Fruit fly (Drosophila melanogaster) whole organism, embryonic: ENCODE data around the gene CG31637.
A peak's percentile ranks its signal among the peaks of the same experiment; 100 is the strongest.

Source experiments
- Atf-2 ChIP-seq: fragments of 200-800 bp; sonication (Bioruptor generic); optimal IDR thresholded peaks from 2 replicates; lab custom pipeline; 2016; ENCODE audit warnings: missing biosample characterization, missing genetic modification characterization
- BtbVII ChIP-seq: fragments of 200-800 bp; sonication (Bioruptor generic); optimal IDR thresholded peaks from 3 replicates; lab custom pipeline; 2017; ENCODE audit warnings: missing biosample characterization, mild to moderate bottlenecking, missing genetic modification characterization
- CG11093 ChIP-seq: fragments of 200-800 bp; sonication (Bioruptor generic); IDR thresholded peaks from 3 replicates; pipeline ENCODE4 v1.3.6; 2022; ENCODE audit warnings: missing biosample characterization, missing genetic modification characterization
- CG11456 ChIP-seq: fragments of 200-800 bp; sonication (Bioruptor generic); IDR thresholded peaks from 3 replicates; pipeline ENCODE4 v1.3.6; 2022; ENCODE audit warnings: missing biosample characterization, missing genetic modification characterization
- CG12104 ChIP-seq: fragments of 200-800 bp; sonication (Bioruptor generic); optimal IDR thresholded peaks from 3 replicates; lab custom pipeline; 2016; ENCODE audit warnings: missing biosample characterization, missing genetic modification characterization
- CG14710 ChIP-seq: fragments of 200-800 bp; sonication (Bioruptor generic); optimal IDR thresholded peaks from 3 replicates; lab custom pipeline; 2019; ENCODE audit warnings: missing biosample characterization, mild to moderate bottlenecking, missing genetic modification characterization, moderate library complexity
- CG15073 ChIP-seq: fragments of 200-800 bp; sonication (Bioruptor generic); optimal IDR thresholded peaks from 2 replicates; lab custom pipeline; 2016; ENCODE audit warnings: missing biosample characterization, missing genetic modification characterization
- CG1603 ChIP-seq: fragments of 200-800 bp; sonication (Bioruptor generic); optimal IDR thresholded peaks from 2 replicates; lab custom pipeline; 2019; ENCODE audit warnings: missing biosample characterization, mild to moderate bottlenecking, missing genetic modification characterization, moderate library complexity
- CG16779 ChIP-seq: fragments of 200-800 bp; sonication (Bioruptor generic); IDR thresholded peaks from 2 replicates; pipeline ENCODE4 v1.3.6; 2022; ENCODE audit warnings: missing biosample characterization, missing genetic modification characterization
- CG17328 ChIP-seq: fragments of 200-800 bp; sonication (Bioruptor generic); IDR thresholded peaks from 2 replicates; pipeline ENCODE4 v1.3.6; 2022; ENCODE audit warnings: missing biosample characterization, missing genetic modification characterization
- CG30020 ChIP-seq: fragments of 200-800 bp; optimal IDR thresholded peaks from 2 replicates; lab custom pipeline; 2019; ENCODE audit warnings: missing biosample characterization, mild to moderate bottlenecking, missing genetic modification characterization, moderate library complexity
- CG31441 ChIP-seq: fragments of 200-800 bp; sonication (Bioruptor generic); IDR thresholded peaks from 2 replicates; pipeline ENCODE4 v1.3.6; 2022; ENCODE audit warnings: missing biosample characterization, missing genetic modification characterization
- CG34224 ChIP-seq: fragments of 200-800 bp; sonication (Bioruptor generic); IDR thresholded peaks from 3 replicates; pipeline ENCODE4 v1.3.6; 2022; ENCODE audit warnings: missing biosample characterization, missing genetic modification characterization; ENCODE audit not compliant: partially characterized antibody
- CG34422 ChIP-seq: fragments of 200-800 bp; sonication (Bioruptor generic); IDR thresholded peaks from 3 replicates; pipeline ENCODE4 v1.3.6; 2022; ENCODE audit warnings: missing biosample characterization, missing genetic modification characterization
- CG6654 ChIP-seq: fragments of 200-800 bp; sonication (Bioruptor generic); optimal IDR thresholded peaks from 2 replicates; lab custom pipeline; 2017; ENCODE audit warnings: missing biosample characterization, mild to moderate bottlenecking, missing genetic modification characterization
- CG8290 ChIP-seq, 3 experiments: fragments of 200-800 bp; sonication (Bioruptor generic); optimal IDR thresholded peaks; 2 replicates each; lab custom pipeline; 2016 to 2019; ENCODE audit warnings: missing biosample characterization in 3 of 3, missing genetic modification characterization in 3 of 3, mild to moderate bottlenecking in 2 of 3, moderate library complexity in 1 of 3
- Dbx ChIP-seq: fragments of 200-800 bp; sonication (Bioruptor generic); IDR thresholded peaks from 3 replicates; pipeline ENCODE4 v1.3.6; 2022; ENCODE audit warnings: missing biosample characterization, missing genetic modification characterization
- Dll ChIP-seq: fragments of 200-800 bp; sonication (Bioruptor generic); IDR thresholded peaks from 4 replicates; pipeline ENCODE4 v1.3.6; 2022; ENCODE audit warnings: missing biosample characterization, missing genetic modification characterization; ENCODE audit not compliant: partially characterized antibody
- Dp ChIP-seq: fragments of 200-800 bp; sonication (Bioruptor generic); optimal IDR thresholded peaks from 2 replicates; lab custom pipeline; 2018; ENCODE audit warnings: missing biosample characterization, mild to moderate bottlenecking, missing genetic modification characterization, moderate library complexity
- Dref ChIP-seq: fragments of 200-800 bp; sonication (Bioruptor generic); IDR thresholded peaks from 2 replicates; pipeline ENCODE4 v1.3.6; 2022; ENCODE audit warnings: missing biosample characterization, missing genetic modification characterization
- E2f2 ChIP-seq: fragments of 200-800 bp; sonication (Bioruptor generic); IDR thresholded peaks from 2 replicates; pipeline ENCODE4 v1.3.6; 2022; ENCODE audit warnings: missing biosample characterization, missing genetic modification characterization
- Lhr ChIP-seq: fragments of 200-800 bp; sonication (Bioruptor generic); optimal IDR thresholded peaks from 3 replicates; lab custom pipeline; 2017; ENCODE audit warnings: mild to moderate bottlenecking, missing biosample characterization, missing genetic modification reagents, missing genetic modification characterization
- Lpt ChIP-seq: fragments of >200 bp; optimal IDR thresholded peaks from 2 replicates; lab custom pipeline; 2018; ENCODE audit warnings: missing biosample characterization, missing genetic modification characterization
- MESR4 ChIP-seq: fragments of 200-800 bp; sonication (Bioruptor generic); optimal IDR thresholded peaks from 2 replicates; lab custom pipeline; 2018; ENCODE audit warnings: missing biosample characterization, mild to moderate bottlenecking, missing genetic modification characterization, moderate library complexity
- Med ChIP-seq: fragments of 200-800 bp; sonication (Bioruptor generic); peaks from one replicate; lab custom pipeline; 2016; ENCODE audit warnings: missing biosample characterization, missing genetic modification characterization, mild to moderate bottlenecking, inconsistent platforms, moderate library complexity
- Opbp ChIP-seq: fragments of 200-800 bp; sonication (Bioruptor generic); IDR thresholded peaks from 3 replicates; pipeline ENCODE4 v1.3.6; 2022; ENCODE audit warnings: missing biosample characterization, missing genetic modification characterization; ENCODE audit not compliant: partially characterized antibody
- Pdp1 ChIP-seq, 2 experiments: fragments of 200-800 bp; sonication (Bioruptor generic); optimal IDR thresholded peaks; 3 replicates each; lab custom pipeline; 2016; ENCODE audit warnings: missing biosample characterization in 2 of 2, missing genetic modification characterization in 2 of 2, mild to moderate bottlenecking in 1 of 2, moderate library complexity in 1 of 2
- Scr ChIP-seq: fragments of 200-800 bp; sonication (Bioruptor generic); IDR thresholded peaks from 2 replicates; pipeline ENCODE4 v1.3.6; 2022; ENCODE audit warnings: missing biosample characterization, missing genetic modification characterization; ENCODE audit not compliant: partially characterized antibody
- Sry-β ChIP-seq: fragments of 200-800 bp; sonication (Bioruptor generic); optimal IDR thresholded peaks from 2 replicates; lab custom pipeline; 2018; ENCODE audit warnings: missing biosample characterization, mild to moderate bottlenecking, missing genetic modification characterization, moderate library complexity
- Sry-δ ChIP-seq: fragments of 200-800 bp; sonication (Bioruptor generic); optimal IDR thresholded peaks from 2 replicates; lab custom pipeline; 2016; ENCODE audit warnings: missing biosample characterization, missing genetic modification characterization
- Stat92E ChIP-seq, 3 experiments: fragments of >200 bp in 2 of 3; fragments of 200-800 bp in 1 of 3; sonication (Bioruptor generic) in 1 of 3; optimal IDR thresholded peaks; 2 replicates each; lab custom pipeline; 2017 to 2019; ENCODE audit warnings: missing biosample characterization in 3 of 3, missing genetic modification characterization in 3 of 3, mild to moderate bottlenecking in 1 of 3, moderate library complexity in 1 of 3
- Xbp1 ChIP-seq: fragments of 200-800 bp; sonication (Bioruptor generic); optimal IDR thresholded peaks from 3 replicates; lab custom pipeline; 2016; ENCODE audit warnings: missing biosample characterization, mild to moderate bottlenecking, missing genetic modification characterization
- corto ChIP-seq: fragments of 200-800 bp; sonication (Bioruptor generic); optimal IDR thresholded peaks from 2 replicates; lab custom pipeline; 2016; ENCODE audit warnings: missing biosample characterization, mild to moderate bottlenecking, missing genetic modification characterization, moderate library complexity
- crp ChIP-seq, 2 experiments: fragments of 200-800 bp; sonication (Bioruptor generic); optimal IDR thresholded peaks; 2 replicates in 1 of 2; 3 replicates in 1 of 2; lab custom pipeline; 2017; ENCODE audit warnings: missing biosample characterization in 2 of 2, missing genetic modification characterization in 2 of 2, mild to moderate bottlenecking in 1 of 2, moderate library complexity in 1 of 2
- exex ChIP-seq: fragments of 200-800 bp; sonication (Bioruptor generic); optimal IDR thresholded peaks from 4 replicates; lab custom pipeline; 2018; ENCODE audit warnings: missing biosample characterization, mild to moderate bottlenecking, missing genetic modification characterization, moderate library complexity
- gfzf ChIP-seq: fragments of 200-800 bp; sonication (Bioruptor generic); optimal IDR thresholded peaks from 2 replicates; lab custom pipeline; 2016; ENCODE audit warnings: missing biosample characterization, mild to moderate bottlenecking, missing genetic modification characterization, moderate library complexity
- hbn ChIP-seq: fragments of 200-800 bp; sonication (Bioruptor generic); IDR thresholded peaks from 2 replicates; pipeline ENCODE4 v1.3.6; 2022; ENCODE audit warnings: missing biosample characterization, missing genetic modification characterization; ENCODE audit not compliant: partially characterized antibody
- kah ChIP-seq: fragments of 200-800 bp; sonication (Bioruptor generic); optimal IDR thresholded peaks from 2 replicates; lab custom pipeline; 2018; ENCODE audit warnings: missing biosample characterization, mild to moderate bottlenecking, missing genetic modification characterization
- p53 ChIP-seq: fragments of 200-800 bp; sonication (Bioruptor generic); optimal IDR thresholded peaks from 2 replicates; lab custom pipeline; 2016; ENCODE audit warnings: missing biosample characterization, missing genetic modification characterization
- row ChIP-seq: fragments of 200-800 bp; sonication (Bioruptor generic); IDR thresholded peaks from 3 replicates; pipeline ENCODE4 v1.3.6; 2022; ENCODE audit warnings: missing biosample characterization, missing genetic modification characterization
- sna ChIP-seq: fragments of 200-800 bp; sonication (Bioruptor generic); IDR thresholded peaks from 2 replicates; pipeline ENCODE4 v1.3.6; 2022; ENCODE audit warnings: missing biosample characterization, missing genetic modification characterization; ENCODE audit not compliant: partially characterized antibody
- stwl ChIP-seq: fragments of 200-800 bp; sonication (Bioruptor generic); optimal IDR thresholded peaks from 3 replicates; lab custom pipeline; 2018; ENCODE audit warnings: missing biosample characterization, mild to moderate bottlenecking, missing genetic modification characterization, moderate library complexity
- sug ChIP-seq: fragments of 200-800 bp; optimal IDR thresholded peaks from 2 replicates; lab custom pipeline; 2019; ENCODE audit warnings: missing biosample characterization, mild to moderate bottlenecking, missing genetic modification characterization, moderate library complexity
- unc-4 ChIP-seq: fragments of 200-800 bp; sonication (Bioruptor generic); IDR thresholded peaks from 2 replicates; pipeline ENCODE4 v1.3.6; 2022; ENCODE audit warnings: missing biosample characterization, missing genetic modification characterization; ENCODE audit not compliant: partially characterized antibody
- yki ChIP-seq: fragments of >200 bp; optimal IDR thresholded peaks from 3 replicates; lab custom pipeline; 2018

CG31637 gene

DNA sequence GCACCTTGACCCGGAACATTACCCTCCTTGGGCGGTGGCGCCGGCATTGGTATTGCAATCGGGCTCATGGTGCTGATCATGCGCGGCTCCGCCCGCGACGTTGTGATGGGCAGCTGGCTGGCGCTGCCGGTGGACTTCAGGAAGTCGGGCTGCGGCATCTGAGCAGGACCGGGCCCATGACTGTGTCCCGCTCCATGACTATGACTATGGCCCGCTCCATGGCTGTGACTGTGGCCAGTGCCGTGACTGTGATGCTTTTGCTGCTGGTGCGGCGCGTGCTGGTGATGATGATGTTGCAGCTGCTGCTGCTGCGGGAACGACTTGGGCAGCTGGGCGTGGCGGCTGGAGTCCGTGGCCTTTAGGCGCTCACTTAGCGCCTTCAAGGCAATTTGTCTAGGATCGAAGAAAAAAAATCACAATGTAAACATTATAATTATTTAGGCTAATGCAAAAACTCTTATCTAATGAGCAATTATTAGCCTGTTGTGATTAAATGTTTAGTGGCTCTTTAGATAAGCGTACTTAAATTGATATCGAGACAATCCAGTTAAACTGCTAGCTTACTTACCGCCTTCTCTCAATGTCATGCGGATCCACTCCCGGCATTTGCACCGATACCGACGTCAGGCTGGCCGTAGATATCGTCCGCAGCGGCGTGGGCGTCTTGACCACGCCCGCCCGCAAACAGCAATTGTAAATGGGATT, 23.4 kb upstream of the CG31637 start:
- TF ChIP-seq Pdp1 (GFP tag; optimal IDR thresholded peaks at IDR 0.05; lab: Kevin White, UChicago) (no peak), kah (GFP tag; lab: Kevin White, UChicago) (no peak), CG17328 (GFP tag; lab: Robert Waterston, UW) (no peak), CG16779 (GFP tag; lab: Robert Waterston, UW) (no peak), Xbp1 (no peak), exex (tag; lab: Kevin White, UChicago) (peak; percentile 74), CG11093 (GFP tag; lab: Robert Waterston, UW) (no peak), Med (GFP tag; lab: Kevin White, UChicago) (peak; percentile 21), Lpt (GFP tag; lab: Kevin White, UChicago) (no peak), CG12104 (GFP tag; lab: Kevin White, UChicago) (no peak), yki (lab: Kevin White, UChicago) (no peak), Dref (peak; percentile 25; the same call in 1 of the 2 replicates), CG15073 (GFP tag; lab: Kevin White, UChicago) (peak; percentile 66), Stat92E (GFP tag; optimal IDR thresholded peaks at IDR 0.05; lab: Kevin White, UChicago) (no peak), Dbx (GFP tag; lab: Robert Waterston, UW) (0 out of 3 replicates have a peak, but pooled peaks have one; percentile 53)
- TF ChIP-seq, all 482 proteins: peak for 5

- TF ChIP-seq Pdp1 (GFP tag; optimal IDR thresholded peaks at IDR 0.05; lab: Kevin White, UChicago) (peak in 1 of 2 experiments; percentile 20), MESR4 (GFP tag; lab: Kevin White, UChicago) (peak; percentile 51), E2f2 (peak; percentile 91), CG1603 (tag; lab: Kevin White, UChicago) (peak; percentile 51), Atf-2 (GFP tag; lab: Kevin White, UChicago) (no peak), gfzf (GFP tag; lab: Kevin White, UChicago) (peak; percentile 89), Opbp (GFP tag; lab: Robert Waterston, UW) (peak; percentile 64; the same call in 2 of the 3 replicates), Dp (GFP tag; lab: Kevin White, UChicago) (peak; percentile 89), Scr (GFP tag; lab: Robert Waterston, UW) (peak; percentile 61), sug (peak; percentile 15), sna (GFP tag; lab: Robert Waterston, UW) (peak; percentile 52), CG30020 (tag; lab: Kevin White, UChicago) (peak; percentile 7), CG31441 (GFP tag; lab: Robert Waterston, UW) (no peak), CG11456 (GFP tag; lab: Robert Waterston, UW) (no peak), stwl (tag; lab: Kevin White, UChicago) (peak; percentile 73), crp (GFP tag; optimal IDR thresholded peaks at IDR 0.05; lab: Kevin White, UChicago) (peak in 1 of 2 experiments; percentile 3), row (GFP tag; lab: Robert Waterston, UW) (peak; percentile 5; the same call in 1 of the 3 replicates), Stat92E (GFP tag; optimal IDR thresholded peaks at IDR 0.05; lab: Kevin White, UChicago) (peak in 1 of 3 experiments; percentile 36), CG34422 (GFP tag; lab: Robert Waterston, UW) (peak; percentile 19; the same call in 1 of the 3 replicates), Lhr (GFP tag; lab: Kevin White, UChicago) (peak; percentile 4), Dll (GFP tag; lab: Robert Waterston, UW) (peak; percentile 71; the same call in 3 of the 4 replicates), Sry-β (GFP tag; lab: Kevin White, UChicago) (no peak), p53 (no peak), unc-4 (GFP tag; lab: Robert Waterston, UW) (peak; percentile 52; the same call in 1 of the 2 replicates), CG6654 (no peak), Sry-δ (GFP tag; lab: Kevin White, UChicago) (peak; percentile 48), CG8290 (GFP tag; optimal IDR thresholded peaks at IDR 0.05; lab: Kevin White, UChicago) (no peak), CG8290 (tag; optimal IDR thresholded peaks at IDR 0.05; lab: Kevin White, UChicago) (peak in 1 of 2 experiments; percentile 13), BtbVII (no peak), corto (GFP tag; lab: Kevin White, UChicago) (no peak), CG34224 (GFP tag; lab: Robert Waterston, UW) (peak; percentile 60; the same call in 2 of the 3 replicates), hbn (GFP tag; lab: Robert Waterston, UW) (0 out of 2 replicates have a peak, but pooled peaks have one; percentile 16), CG14710 (tag; lab: Kevin White, UChicago) (peak; percentile 17)
Observed at dm6 chr2L:6476753-6477152, 21.7 kb upstream of the CG31637 start, which contains the start of gene CG9536. TSS of gene CG9536 (minus strand) at chr2L:6476975.
